Worm (Caenorhabditis elegans) whole organism, L4 larva: ENCODE results near the gene F22B5.6.

ENCODE experiments used
- R02D3.7 ChIP-seq: fragments of 150-350 bp; sonication (generic microtip); optimal IDR thresholded peaks from 3 replicates; lab custom pipeline; 2014; ENCODE audit warnings: missing biosample characterization, missing genetic modification characterization
- Y105C5A.15 ChIP-seq: fragments of 200-800 bp; sonication (Bioruptor generic); IDR thresholded peaks from 2 replicates; pipeline ENCODE4 v1.3.6; 2022; ENCODE audit warnings: missing genetic modification characterization, missing compliant biosample characterization
- ces-1 ChIP-seq: fragments of 150-350 bp; sonication (generic microtip); optimal IDR thresholded peaks from 4 replicates; lab custom pipeline; 2014; ENCODE audit warnings: missing biosample characterization, missing genetic modification reagents, missing genetic modification characterization
- daf-16 ChIP-seq, 3 experiments: sonication (generic microtip); optimal IDR thresholded peaks; 2 replicates each; lab custom pipeline; 2016 to 2017; ENCODE audit warnings: missing genetic modification characterization in 3 of 3, missing genetic modification reagents in 3 of 3, mild to moderate bottlenecking in 2 of 3, missing compliant biosample characterization in 2 of 3, missing biosample characterization in 1 of 3, moderate library complexity in 1 of 3
- dmd-9 ChIP-seq: fragments of 200-800 bp; sonication (Bioruptor generic); IDR thresholded peaks from 2 replicates; pipeline ENCODE4 v1.3.6; 2022; ENCODE audit warnings: missing genetic modification reagents, missing genetic modification characterization, missing compliant biosample characterization
- fkh-10 ChIP-seq: fragments of 150-350 bp; optimal IDR thresholded peaks from 2 replicates; lab custom pipeline; 2014; ENCODE audit warnings: missing biosample characterization, missing genetic modification reagents, missing genetic modification characterization
- lim-7 ChIP-seq: fragments of 200-800 bp; sonication (Bioruptor generic); IDR thresholded peaks from 2 replicates; pipeline ENCODE4 v1.3.6; 2022; ENCODE audit warnings: missing genetic modification characterization, missing compliant biosample characterization
- lin-29 ChIP-seq: fragments of 200-800 bp; sonication (Bioruptor generic); IDR thresholded peaks from 2 replicates; pipeline ENCODE4 v1.3.6; 2022; ENCODE audit warnings: missing genetic modification reagents, missing genetic modification characterization, missing compliant biosample characterization
- lin-38 ChIP-seq: fragments of 200-800 bp; sonication (Bioruptor generic); IDR thresholded peaks from 2 replicates; pipeline ENCODE4 v1.3.6; 2022; ENCODE audit warnings: missing genetic modification reagents, missing genetic modification characterization, missing compliant biosample characterization
- madf-5 ChIP-seq, 2 experiments: fragments of 200-800 bp; sonication (Bioruptor generic); IDR thresholded peaks; 2 replicates each; pipeline ENCODE4 v1.3.6; 2022; ENCODE audit warnings: missing compliant biosample characterization in 2 of 2, missing genetic modification characterization in 2 of 2
- madf-9 ChIP-seq: fragments of 200-800 bp; sonication (Bioruptor generic); conservative IDR thresholded peaks from 2 replicates; pipeline ENCODE4 v1.3.6; 2022; ENCODE audit warnings: missing genetic modification reagents, missing genetic modification characterization, missing compliant biosample characterization
- mdl-1 ChIP-seq, 2 experiments: fragments of 150-350 bp in 1 of 2; sonication (generic microtip) in 1 of 2; optimal IDR thresholded peaks; 2 replicates each; lab custom pipeline; 2014 to 2017; ENCODE audit warnings: missing biosample characterization in 2 of 2, missing genetic modification characterization in 2 of 2
- mdt-29 ChIP-seq: fragments of 200-800 bp; sonication (Bioruptor generic); IDR thresholded peaks from 2 replicates; pipeline ENCODE4 v1.3.6; 2022; ENCODE audit warnings: missing genetic modification reagents, missing genetic modification characterization, missing compliant biosample characterization
- nhr-42 ChIP-seq: fragments of 200-800 bp; sonication (Bioruptor generic); IDR thresholded peaks from 2 replicates; pipeline ENCODE4 v1.3.6; 2022; ENCODE audit warnings: missing genetic modification characterization, missing compliant biosample characterization
- nhr-77 ChIP-seq: fragments of 150-350 bp; optimal IDR thresholded peaks from 2 replicates; lab custom pipeline; 2014; ENCODE audit warnings: missing biosample characterization, missing genetic modification characterization
- php-3 ChIP-seq: fragments of 200-800 bp; sonication (Bioruptor generic); IDR thresholded peaks from 2 replicates; pipeline ENCODE4 v1.3.6; 2022; ENCODE audit warnings: missing genetic modification reagents, missing genetic modification characterization, missing compliant biosample characterization
- rbr-2 ChIP-seq: sonication (generic microtip); optimal IDR thresholded peaks from 2 replicates; lab custom pipeline; 2016; ENCODE audit warnings: missing genotype, missing genetic modification characterization, missing compliant biosample characterization
- snpc-1.2 ChIP-seq: fragments of 200-800 bp; sonication (Bioruptor generic); IDR thresholded peaks from 2 replicates; pipeline ENCODE4 v1.3.6; 2022; ENCODE audit warnings: missing genetic modification reagents, missing genetic modification characterization, missing compliant biosample characterization
- tra-1 ChIP-seq: fragments of 200-800 bp; sonication (Bioruptor generic); IDR thresholded peaks from 2 replicates; pipeline ENCODE4 v1.3.6; 2022; ENCODE audit warnings: missing genetic modification reagents, missing genetic modification characterization, missing compliant biosample characterization
- unc-62 ChIP-seq, 3 experiments: fragments of 150-350 bp in 1 of 3; sonication (generic microtip); optimal IDR thresholded peaks in 2 of 3; peaks in 1 of 3; 1 replicate in 1 of 3; 2 replicates in 2 of 3; lab custom pipeline; 2014 to 2017; ENCODE audit warnings: missing biosample characterization in 3 of 3, missing genetic modification characterization in 3 of 3, missing genetic modification reagents in 3 of 3, missing genotype in 1 of 3
- zip-2 ChIP-seq: fragments of 150-350 bp; optimal IDR thresholded peaks from 2 replicates; lab custom pipeline; 2014; ENCODE audit warnings: missing biosample characterization, missing genetic modification characterization

Gene F22B5.6

DNA sequence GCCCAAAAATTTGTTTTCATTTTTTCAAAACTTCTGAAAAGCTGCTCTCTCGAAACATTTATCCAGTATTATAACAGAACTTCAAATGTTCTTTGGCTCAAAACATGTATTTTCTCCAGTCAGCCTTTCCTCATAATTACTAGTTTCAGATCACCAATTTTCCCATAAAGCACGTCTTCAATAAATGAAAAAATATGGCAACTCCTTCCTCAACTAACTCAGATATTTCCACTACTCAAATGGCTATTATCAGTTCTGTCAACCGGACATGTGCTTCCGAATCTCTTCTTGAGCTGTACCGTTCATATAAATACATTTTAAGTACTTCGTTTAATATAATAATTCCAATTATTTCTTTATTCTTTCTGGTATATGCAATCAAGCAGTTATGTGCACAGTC, 48.5 kb downstream of the F22B5.6 start, which contains the start of gene sra-13:
TSS of gene sra-13 (plus strand) at position 195 of the 400 bp plus-strand sequence.
- peak in 1 of 2 experiments; percentile 93 for TF ChIP-seq unc-62 (GFP tag; optimal IDR thresholded peaks at IDR 0.05 in 1 of 2; lab: Kevin White, UChicago)
- no peak for TF ChIP-seq unc-62 (tag; optimal IDR thresholded peaks at IDR 0.05; lab: Kevin White, UChicago)
- TF ChIP-seq dmd-9 (GFP tag; lab: Robert Waterston, UW), result no peak

DNA sequence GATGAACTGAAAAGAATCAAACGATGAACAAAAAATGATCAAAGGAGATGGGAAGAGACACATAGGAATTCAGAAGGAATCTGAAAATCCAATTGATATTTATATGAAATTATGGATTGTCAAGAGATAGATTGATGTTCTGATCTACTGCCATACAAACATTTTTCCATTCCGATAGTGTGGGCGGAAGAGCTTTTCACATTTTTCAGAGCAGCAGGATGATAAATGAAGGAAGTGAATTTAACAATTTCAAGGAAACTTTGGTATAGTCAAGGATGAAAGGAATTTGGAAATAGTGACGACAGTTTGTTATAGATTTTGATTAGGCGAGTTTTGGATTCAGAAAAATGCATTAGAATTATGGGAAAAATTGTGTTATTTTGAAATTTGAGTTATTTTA, 50.7 kb downstream of the F22B5.6 start, which contains the start of gene ubc-24:
TSS of gene ubc-24 (plus strand) at position 301 of the 400 bp plus-strand sequence.
- TF ChIP-seq fkh-10 (GFP tag; lab: Kevin White, UChicago), result no peak
- no peak for TF ChIP-seq daf-16 (GFP tag; optimal IDR thresholded peaks at IDR 0.05; lab: Kevin White, UChicago)
- no peak for TF ChIP-seq daf-16 (tag; optimal IDR thresholded peaks at IDR 0.05; lab: Kevin White, UChicago)
- TF ChIP-seq nhr-42 (GFP tag; lab: Robert Waterston, UW), result no peak
- TF ChIP-seq lin-29 (GFP tag; lab: Robert Waterston, UW), result no peak

DNA sequence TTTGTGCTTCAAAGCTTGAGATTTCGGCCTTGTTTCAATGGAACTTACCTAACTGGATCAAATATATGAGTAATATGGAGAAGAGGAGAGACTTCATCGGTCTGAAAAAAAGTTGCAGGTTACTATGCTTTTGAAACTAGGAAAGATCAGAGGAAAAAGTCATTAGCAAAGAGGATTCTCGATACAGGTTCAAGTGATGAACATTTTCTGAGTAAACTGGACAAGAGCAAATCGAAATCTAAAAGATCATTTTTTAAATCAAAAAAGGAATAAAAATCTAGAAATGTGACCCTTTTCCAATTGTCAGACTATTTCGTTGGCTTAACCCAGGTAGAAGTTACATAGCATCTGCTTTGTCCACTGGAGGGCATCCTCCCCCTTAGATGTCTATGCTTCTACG, 51.2 kb downstream of the F22B5.6 start, which contains the start of gene skpo-1:
TSS of gene skpo-1 (minus strand) at position 101 of the 400 bp plus-strand sequence.
- TF ChIP-seq lim-7 (GFP tag; lab: Robert Waterston, UW), result no peak
- TF ChIP-seq madf-5 (GFP tag; IDR thresholded peaks at IDR 0.05; lab: Robert Waterston, UW), result no peak
- no peak for TF ChIP-seq lin-38 (GFP tag; lab: Robert Waterston, UW)
- no peak for TF ChIP-seq zip-2 (tag; lab: Kevin White, UChicago)
- TF ChIP-seq php-3 (GFP tag; lab: Robert Waterston, UW), result no peak
- TF ChIP-seq rbr-2 (tag; lab: Kevin White, UChicago), result no peak
- TF ChIP-seq mdl-1 (tag; optimal IDR thresholded peaks at IDR 0.05; lab: Kevin White, UChicago), result no peak
- no peak for TF ChIP-seq Y105C5A.15 (GFP tag; lab: Robert Waterston, UW)
- no peak for TF ChIP-seq mdt-29
- TF ChIP-seq tra-1 (GFP tag; lab: Robert Waterston, UW), result no peak
- TF ChIP-seq madf-9 (GFP tag; lab: Robert Waterston, UW), result no peak
- TF ChIP-seq ces-1 (GFP tag; lab: Kevin White, UChicago), result no peak
- no peak for TF ChIP-seq R02D3.7 (tag; lab: Kevin White, UChicago)
- no peak for TF ChIP-seq snpc-1.2 (GFP tag; lab: Robert Waterston, UW)
- TF ChIP-seq nhr-77 (tag; lab: Kevin White, UChicago), result no peak
